Fruit fly (Drosophila melanogaster): ENCODE results near the gene raskol.
A peak's percentile ranks its signal among the peaks of the same experiment; 100 is the strongest.

The raskol gene

DNA sequence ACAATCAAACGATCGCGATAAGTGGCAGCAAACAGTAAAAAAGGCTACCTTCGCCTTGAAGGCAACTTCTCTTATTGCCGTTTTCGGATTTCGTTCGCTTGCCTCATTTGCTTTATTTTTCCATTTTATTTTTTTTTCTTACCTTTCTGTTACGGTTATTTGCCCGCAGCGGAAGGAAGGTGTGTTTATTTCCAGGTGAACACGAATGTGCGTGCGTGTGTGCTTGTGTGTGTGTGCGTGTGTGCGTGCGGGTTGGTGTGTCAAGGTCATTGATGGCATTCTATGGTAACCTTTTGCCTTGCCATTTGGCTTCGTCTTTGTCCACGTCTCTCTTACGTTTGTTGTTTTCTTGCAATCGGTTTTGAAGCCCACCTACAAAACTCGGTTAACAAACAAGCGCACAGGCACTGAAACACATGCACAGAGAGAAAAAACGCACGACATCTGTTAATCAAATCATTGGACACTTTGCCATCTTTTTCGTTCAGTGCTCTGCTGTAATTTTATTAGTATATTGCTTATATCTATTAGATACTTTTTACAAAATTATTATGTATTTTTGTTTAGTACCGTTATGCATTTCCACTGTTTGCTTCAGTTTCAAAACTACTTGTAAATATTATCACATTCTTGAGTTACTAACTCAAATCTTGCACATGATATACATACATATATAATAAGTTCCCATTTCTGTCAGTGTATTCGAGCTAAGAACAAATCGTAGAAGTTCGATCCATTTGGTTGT lies 3.2 kb downstream of the raskol start (continued):
- TF ChIP-seq ftz-f1 (GFP tag; optimal IDR thresholded peaks at IDR 0.05) (peak; percentile 34), rib (GFP tag; IDR thresholded peaks at IDR 0.05) (no peak), CG12155 (GFP tag; optimal IDR thresholded peaks at IDR 0.05) (no peak), Oli (tag; optimal IDR thresholded peaks at IDR 0.05) (peak; percentile 62), CG16813 (GFP tag; IDR thresholded peaks at IDR 0.05; ENCODE audit: partially characterized antibody) (no peak), gem (tag; optimal IDR thresholded peaks at IDR 0.05) (peak; percentile 74), CG10274 (GFP tag; optimal IDR thresholded peaks at IDR 0.05) (peak; percentile 17), CG8388 (GFP tag; optimal IDR thresholded peaks at IDR 0.05) (peak; percentile 38), jigr1 (GFP tag; IDR thresholded peaks at IDR 0.05) (no peak), CkIIα-i1 (GFP tag; IDR thresholded peaks at IDR 0.05) (no peak), Asciz (GFP tag; optimal IDR thresholded peaks at IDR 0.05) (peak; percentile 54), CG14667 (GFP tag; IDR thresholded peaks at IDR 0.05) (no peak), CG4404 (GFP tag; IDR thresholded peaks at IDR 0.05) (peak; percentile 50), gfzf (GFP tag; optimal IDR thresholded peaks at IDR 0.05) (no peak), CG13287 (GFP tag; IDR thresholded peaks at IDR 0.05; ENCODE audit: partially characterized antibody) (no peak), CG14965 (GFP tag; optimal IDR thresholded peaks at IDR 0.05; ENCODE audit: borderline replicate concordance) (no peak), NC2β (GFP tag; optimal IDR thresholded peaks at IDR 0.05) (no peak), ssp (GFP tag; IDR thresholded peaks at IDR 0.05) (no peak), Opbp (GFP tag; IDR thresholded peaks at IDR 0.05; ENCODE audit: partially characterized antibody) (no peak), btn (GFP tag; optimal IDR thresholded peaks at IDR 0.05) (no peak), so (GFP tag; IDR thresholded peaks at IDR 0.05) (0 out of 3 replicates have a peak, but pooled peaks have one; percentile 54), gsb-n (tag; optimal IDR thresholded peaks at IDR 0.05) (peak; percentile 36), CG10209 (GFP tag; optimal IDR thresholded peaks at IDR 0.05) (peak; percentile 48), CG32532 (GFP tag; IDR thresholded peaks at IDR 0.05) (peak; percentile 52; the same call in 1 of the 2 replicates), croc (GFP tag; conservative IDR thresholded peaks at IDR 0.05) (peak; percentile 13; the same call in 2 of the 3 replicates), CG32767 (GFP tag; IDR thresholded peaks at IDR 0.05) (peak; percentile 42; the same call in 1 of the 2 replicates), CG7556 (GFP tag; optimal IDR thresholded peaks at IDR 0.05) (peak; percentile 74), Usf (GFP tag; optimal IDR thresholded peaks at IDR 0.05) (no peak), stwl (tag; optimal IDR thresholded peaks at IDR 0.05) (no peak), HmgD (GFP tag; optimal IDR thresholded peaks at IDR 0.05) (no peak), CG11398 (GFP tag; optimal IDR thresholded peaks at IDR 0.05) (no peak), ro (GFP tag; IDR thresholded peaks at IDR 0.05) (no peak), zfh2 (GFP tag; optimal IDR thresholded peaks at IDR 0.05) (no peak), CG17802 (tag; optimal IDR thresholded peaks at IDR 0.05) (peak; percentile 38), pho (GFP tag; optimal IDR thresholded peaks at IDR 0.05) (no peak), C15 (GFP tag; IDR thresholded peaks at IDR 0.05) (0 out of 3 replicates have a peak, but pooled peaks have one; percentile 34), CrebB (tag; optimal IDR thresholded peaks at IDR 0.05) (no peak), CG7745 (tag; optimal IDR thresholded peaks at IDR 0.05) (no peak), cg (GFP tag; optimal IDR thresholded peaks at IDR 0.05) (peak; percentile 71), CG4617 (GFP tag; optimal IDR thresholded peaks at IDR 0.05; ENCODE audit: borderline replicate concordance) (no peak), Med (GFP tag) (peak; percentile 45), pfk (GFP tag; optimal IDR thresholded peaks at IDR 0.05) (no peak), sisA (GFP tag; IDR thresholded peaks at IDR 0.05) (peak; percentile 56), CG11696 (GFP tag; IDR thresholded peaks at IDR 0.05) (no peak), sna (GFP tag; IDR thresholded peaks at IDR 0.05; ENCODE audit: partially characterized antibody) (no peak), vnd (GFP tag; IDR thresholded peaks at IDR 0.05; ENCODE audit: partially characterized antibody) (no peak), CG42726 (GFP tag; IDR thresholded peaks at IDR 0.05; ENCODE audit: partially characterized antibody) (no peak), CG8924 (tag; optimal IDR thresholded peaks at IDR 0.05) (peak; percentile 80), sr (GFP tag; IDR thresholded peaks at IDR 0.05) (no peak)
